Fruit fly (Drosophila melanogaster) whole organism, prepupa: ENCODE measurements around the gene cmb.

Source experiments
- Blimp-1 ChIP-seq: fragments of 200-800 bp; sonication (Bioruptor generic); optimal IDR thresholded peaks from 3 replicates; lab custom pipeline; 2017; ENCODE audit warnings: missing biosample characterization, missing genetic modification characterization, mild to moderate bottlenecking, moderate library complexity, missing genetic modification reagents
- CG10669 ChIP-seq: fragments of 200-800 bp; sonication (Bioruptor generic); optimal IDR thresholded peaks from 3 replicates; lab custom pipeline; 2018; ENCODE audit warnings: missing biosample characterization, mild to moderate bottlenecking, missing genetic modification characterization, moderate library complexity
- CG11762 ChIP-seq: fragments of 200-800 bp; sonication (Bioruptor generic); optimal IDR thresholded peaks from 3 replicates; lab custom pipeline; 2016; ENCODE audit warnings: missing biosample characterization, missing genetic modification characterization; ENCODE audit not compliant: insufficient read depth
- CG11902 ChIP-seq: fragments of 200-800 bp; sonication (Bioruptor generic); optimal IDR thresholded peaks from 3 replicates; lab custom pipeline; 2016; ENCODE audit warnings: missing biosample characterization, missing genetic modification characterization
- CG1621 ChIP-seq: fragments of 200-800 bp; sonication (Bioruptor generic); optimal IDR thresholded peaks from 3 replicates; lab custom pipeline; 2018; ENCODE audit warnings: missing biosample characterization, mild to moderate bottlenecking, missing genetic modification characterization
- CG31627 ChIP-seq: fragments of 200-800 bp; sonication (Bioruptor generic); optimal IDR thresholded peaks from 3 replicates; lab custom pipeline; 2016; ENCODE audit warnings: missing biosample characterization, missing genetic modification characterization
- CG32006 ChIP-seq: fragments of 200-800 bp; sonication (Bioruptor generic); optimal IDR thresholded peaks from 3 replicates; lab custom pipeline; 2017; ENCODE audit warnings: missing biosample characterization, mild to moderate bottlenecking, missing genetic modification characterization
- CG34406 ChIP-seq: fragments of 200-800 bp; sonication (Bioruptor generic); optimal IDR thresholded peaks from 3 replicates; lab custom pipeline; 2016; ENCODE audit warnings: missing biosample characterization, missing genetic modification characterization
- CG3919 ChIP-seq: fragments of 200-800 bp; sonication (Bioruptor generic); optimal IDR thresholded peaks from 3 replicates; lab custom pipeline; 2016; ENCODE audit warnings: missing biosample characterization, missing genetic modification characterization
- CG4318 ChIP-seq: fragments of 200-800 bp; sonication (Bioruptor generic); optimal IDR thresholded peaks from 3 replicates; lab custom pipeline; 2017; ENCODE audit warnings: missing biosample characterization, mild to moderate bottlenecking, missing genetic modification characterization
- CG6276 ChIP-seq: fragments of 200-800 bp; sonication (Bioruptor generic); optimal IDR thresholded peaks from 2 replicates; lab custom pipeline; 2017; ENCODE audit warnings: missing biosample characterization, mild to moderate bottlenecking, missing genetic modification characterization
- CG7368 ChIP-seq: fragments of 200-800 bp; sonication (Bioruptor generic); optimal IDR thresholded peaks from 3 replicates; lab custom pipeline; 2016; ENCODE audit warnings: missing biosample characterization, missing genetic modification characterization
- CG8119 ChIP-seq: fragments of 200-800 bp; sonication (Bioruptor generic); IDR thresholded peaks from 3 replicates; pipeline ENCODE4 v1.3.6; 2022; ENCODE audit warnings: missing biosample characterization, missing genetic modification characterization
- Gug ChIP-seq: fragments of 200-800 bp; sonication (Bioruptor generic); IDR thresholded peaks from 2 replicates; pipeline ENCODE4 v1.3.6; 2022; ENCODE audit warnings: missing biosample characterization, missing genetic modification characterization
- Hr38 ChIP-seq: sonication (Bioruptor generic); optimal IDR thresholded peaks from 2 replicates; lab custom pipeline; 2016; ENCODE audit warnings: missing biosample characterization, missing genetic modification characterization
- Hr39 ChIP-seq: fragments of 200-800 bp; sonication (Bioruptor generic); optimal IDR thresholded peaks from 2 replicates; lab custom pipeline; 2016; ENCODE audit warnings: missing biosample characterization, missing genetic modification characterization
- Hr4 ChIP-seq: fragments of 200-800 bp; sonication (Bioruptor generic); optimal IDR thresholded peaks from 3 replicates; lab custom pipeline; 2016; ENCODE audit warnings: missing biosample characterization, missing genetic modification characterization
- Lpt ChIP-seq: fragments of 200-800 bp; sonication (Bioruptor generic); optimal IDR thresholded peaks from 3 replicates; lab custom pipeline; 2016; ENCODE audit warnings: missing biosample characterization, missing genetic modification characterization
- Met ChIP-seq: fragments of 200-800 bp; sonication (Bioruptor generic); optimal IDR thresholded peaks from 3 replicates; lab custom pipeline; 2016; ENCODE audit warnings: missing biosample characterization, missing genetic modification characterization
- OdsH ChIP-seq: fragments of 200-800 bp; sonication (Bioruptor generic); optimal IDR thresholded peaks from 3 replicates; lab custom pipeline; 2016; ENCODE audit warnings: missing biosample characterization, missing genetic modification characterization
- Smox ChIP-seq: fragments of 200-800 bp; sonication (Bioruptor generic); optimal IDR thresholded peaks from 3 replicates; lab custom pipeline; 2016; ENCODE audit warnings: missing biosample characterization, missing genetic modification characterization
- Sox102F ChIP-seq: fragments of 200-800 bp; sonication (Bioruptor generic); optimal IDR thresholded peaks from 2 replicates; lab custom pipeline; 2016; ENCODE audit warnings: missing biosample characterization, mild to moderate bottlenecking, missing genetic modification characterization
- Sox14 ChIP-seq: fragments of 200-800 bp; sonication (Bioruptor generic); optimal IDR thresholded peaks from 3 replicates; lab custom pipeline; 2016; ENCODE audit warnings: missing biosample characterization, missing genetic modification characterization
- Sox15 ChIP-seq: fragments of 200-800 bp; sonication (Bioruptor generic); optimal IDR thresholded peaks from 3 replicates; lab custom pipeline; 2016; ENCODE audit warnings: missing biosample characterization, missing genetic modification characterization
- achi ChIP-seq: fragments of 200-800 bp; sonication (Bioruptor generic); optimal IDR thresholded peaks from 3 replicates; lab custom pipeline; 2016; ENCODE audit warnings: missing biosample characterization, missing genetic modification characterization
- acj6 ChIP-seq: fragments of 200-800 bp; sonication (Bioruptor generic); optimal IDR thresholded peaks from 3 replicates; lab custom pipeline; 2016; ENCODE audit warnings: missing biosample characterization, missing genetic modification characterization
- cyc ChIP-seq: fragments of 200-800 bp; sonication (Bioruptor generic); optimal IDR thresholded peaks from 3 replicates; lab custom pipeline; 2016; ENCODE audit warnings: missing biosample characterization, missing genetic modification characterization
- dac ChIP-seq: fragments of 200-800 bp; sonication (Bioruptor generic); optimal IDR thresholded peaks from 2 replicates; lab custom pipeline; 2017; ENCODE audit warnings: missing biosample characterization, mild to moderate bottlenecking, missing genetic modification characterization
- dsx ChIP-seq: fragments of 200-800 bp; optimal IDR thresholded peaks from 3 replicates; lab custom pipeline; 2019; ENCODE audit warnings: missing biosample characterization, mild to moderate bottlenecking, missing genetic modification characterization, moderate library complexity; ENCODE audit not compliant: poor library complexity, severe bottlenecking
- eg ChIP-seq: fragments of 200-800 bp; sonication (Bioruptor generic); IDR thresholded peaks from 3 replicates; pipeline ENCODE4 v1.3.6; 2022; ENCODE audit warnings: missing biosample characterization, missing genetic modification characterization
- lz ChIP-seq: fragments of 200-800 bp; sonication (Bioruptor generic); optimal IDR thresholded peaks from 3 replicates; lab custom pipeline; 2016; ENCODE audit warnings: missing biosample characterization, missing genetic modification characterization
- spab ChIP-seq: fragments of 200-800 bp; sonication (Bioruptor generic); optimal IDR thresholded peaks from 2 replicates; lab custom pipeline; 2017; ENCODE audit warnings: missing biosample characterization, mild to moderate bottlenecking, missing genetic modification characterization, missing genetic modification reagents
- svp ChIP-seq: fragments of 200-800 bp; sonication (Bioruptor generic); peaks from one replicate; lab custom pipeline; 2016; ENCODE audit warnings: missing biosample characterization, missing genetic modification characterization
- topi ChIP-seq: fragments of 200-800 bp; sonication (Bioruptor generic); optimal IDR thresholded peaks from 3 replicates; lab custom pipeline; 2016; ENCODE audit warnings: missing biosample characterization, missing genetic modification characterization

Gene cmb

dm6 chr3L:13412200-13412885 is 30.1 kb upstream of the cmb start, which contains the start of the genes CG10222 and flr:
TSS of gene CG10222 (minus strand) at chr3L:13412453.
TSS of gene flr (plus strand) at chr3L:13412843.
- TF ChIP-seq CG34406 (GFP tag; lab: Kevin White, UChicago) (peak; percentile 24), CG11762 (GFP tag; lab: Kevin White, UChicago) (peak; percentile 16), Hr39 (GFP tag; lab: Kevin White, UChicago) (peak; percentile 7), CG8119 (GFP tag; lab: Robert Waterston, UW) (no peak), Blimp-1 (GFP tag; lab: Kevin White, UChicago) (no peak), CG7368 (GFP tag; lab: Kevin White, UChicago) (peak; percentile 3), lz (GFP tag; lab: Kevin White, UChicago) (peak; percentile 22), CG3919 (GFP tag; lab: Kevin White, UChicago) (peak; percentile 24), CG10669 (GFP tag; lab: Kevin White, UChicago) (no peak), topi (no peak), cyc (GFP tag; lab: Kevin White, UChicago) (peak; percentile 29), Hr4 (GFP tag; lab: Kevin White, UChicago) (no peak), achi (GFP tag; lab: Kevin White, UChicago) (no peak), Sox14 (GFP tag; lab: Kevin White, UChicago) (peak; percentile 36), Hr38 (GFP tag; lab: Kevin White, UChicago) (no peak), CG31627 (GFP tag; lab: Kevin White, UChicago) (no peak), Sox102F (GFP tag; lab: Kevin White, UChicago) (no peak), CG6276 (GFP tag; lab: Kevin White, UChicago) (no peak), dsx (GFP tag; lab: Kevin White, UChicago) (no peak), Lpt (GFP tag; lab: Kevin White, UChicago) (peak; percentile 26), acj6 (GFP tag; lab: Kevin White, UChicago) (no peak), svp (GFP tag; lab: Kevin White, UChicago) (peak; percentile 41), eg (0 out of 3 replicates have a peak, but pooled peaks have one; percentile 15), Met (GFP tag; lab: Kevin White, UChicago) (peak; percentile 24), CG11902 (GFP tag; lab: Kevin White, UChicago) (no peak)
- TF ChIP-seq, all 60 proteins: peak for 12

DNA sequence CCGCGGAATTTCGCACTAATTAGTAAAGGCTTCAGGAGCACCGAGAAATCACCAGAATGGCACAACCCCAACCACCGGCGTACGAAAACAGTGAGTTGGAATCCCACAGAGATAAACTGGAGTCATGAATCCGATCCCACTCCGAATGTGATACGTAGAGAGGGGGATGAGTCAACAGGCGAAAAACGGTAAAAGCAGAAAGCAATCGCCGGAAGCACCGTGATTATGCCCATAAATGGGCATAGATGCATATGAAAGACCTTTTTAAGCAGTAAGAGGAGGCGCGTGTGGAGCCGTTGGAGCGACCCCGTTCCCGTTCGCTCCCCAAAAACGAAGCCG is 29.5 kb upstream of the cmb start:
- TF ChIP-seq dac (GFP tag; lab: Kevin White, UChicago), result no peak
- peak; percentile 42 for TF ChIP-seq svp (GFP tag; lab: Kevin White, UChicago)
- peak; percentile 43 for TF ChIP-seq CG1621 (tag; lab: Kevin White, UChicago)

DNA sequence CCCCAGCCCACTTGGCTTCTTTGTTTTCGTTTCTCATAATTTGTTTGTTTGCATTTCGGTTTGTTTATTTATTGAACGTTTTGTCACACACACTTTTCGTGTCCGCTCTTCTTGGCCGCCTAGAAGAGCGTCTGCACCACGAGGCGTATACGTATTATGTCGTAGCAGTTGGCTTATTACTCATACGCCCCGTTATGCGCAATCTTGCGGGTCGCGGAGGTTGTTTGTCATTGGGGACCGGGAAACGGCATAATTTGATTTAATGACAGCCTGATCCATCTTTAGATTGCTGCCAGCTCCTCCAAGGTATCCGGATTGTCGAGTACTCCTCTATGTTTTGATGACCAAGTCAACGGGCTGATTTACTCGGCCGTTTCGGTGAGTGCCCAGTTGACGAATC is 22.2 kb upstream of the cmb start:
- no peak for TF ChIP-seq Lpt (GFP tag; lab: Kevin White, UChicago)
- no peak for TF ChIP-seq CG4318
- TF ChIP-seq topi, result no peak
- no peak for TF ChIP-seq Gug (GFP tag; lab: Robert Waterston, UW)
- no peak for TF ChIP-seq Smox (GFP tag; lab: Kevin White, UChicago)
- TF ChIP-seq CG32006 (GFP tag; lab: Kevin White, UChicago), result no peak
- TF ChIP-seq Sox15 (GFP tag; lab: Kevin White, UChicago), result no peak
- no peak for TF ChIP-seq OdsH

DNA sequence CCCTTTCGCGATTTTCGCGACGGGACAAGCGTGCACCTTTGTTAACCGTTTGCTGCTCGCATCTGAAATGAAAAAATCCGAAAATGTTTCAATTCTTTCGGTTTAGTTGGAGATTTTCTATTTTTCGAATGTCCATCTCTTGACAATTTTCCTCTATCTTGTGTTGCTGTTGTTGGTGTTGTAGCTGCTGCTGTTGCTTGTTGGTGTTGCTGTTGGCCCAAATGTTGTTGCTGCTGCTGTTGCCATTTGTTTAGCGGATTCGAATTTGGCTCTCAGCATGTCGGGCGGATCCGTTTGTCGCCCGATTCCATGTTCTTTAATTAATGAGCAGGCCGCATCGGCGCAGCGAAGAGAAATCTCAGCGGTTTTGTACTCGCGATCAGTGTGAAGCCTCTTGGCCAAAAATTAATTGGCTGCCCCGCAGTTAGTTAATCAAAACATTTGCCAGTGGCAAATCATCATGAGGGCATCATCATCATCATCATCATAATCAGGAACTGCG is 20.1 kb upstream of the cmb start, which contains the start of gene CG32121:
Gene CG32121, minus strand, starts transcription at position 51 of the 502 bp plus-strand sequence.
- TF ChIP-seq CG6276 (GFP tag; lab: Kevin White, UChicago) (no peak), spab (no peak), dac (GFP tag; lab: Kevin White, UChicago) (no peak), acj6 (GFP tag; lab: Kevin White, UChicago) (no peak), Hr39 (GFP tag; lab: Kevin White, UChicago) (no peak), eg (no peak)
- TF ChIP-seq, all 60 proteins: peak for 0
